Fruit fly (Drosophila melanogaster) Kc167 (cell line): ENCODE data around the gene CG5928.

Experiments
- Myc ChIP-seq: fragments of >200 bp; optimal IDR thresholded peaks from 2 replicates; lab custom pipeline; 2017; ENCODE audit warnings: missing external identifiers
- Sin3A ChIP-seq: fragments of >200 bp; optimal IDR thresholded peaks from 2 replicates; lab custom pipeline; 2018; ENCODE audit warnings: missing external identifiers
- h ChIP-seq: fragments of >200 bp; optimal IDR thresholded peaks from 3 replicates; lab custom pipeline; 2018; ENCODE audit warnings: missing external identifiers
- insv ChIP-seq: fragments of >200 bp; optimal IDR thresholded peaks from 3 replicates; lab custom pipeline; 2018; ENCODE audit warnings: missing external identifiers
- psq ChIP-seq: fragments of >200 bp; optimal IDR thresholded peaks from 2 replicates; lab custom pipeline; 2017; ENCODE audit warnings: missing external identifiers
- ttk ChIP-seq: sonication (Bioruptor generic); optimal IDR thresholded peaks from 2 replicates; lab custom pipeline; 2017; ENCODE audit warnings: missing external identifiers

Gene CG5928

dm6 chrX:6109872-6110271 lies 42.1 kb downstream of the CG5928 start:
- TF ChIP-seq psq (lab: Kevin White, UChicago) (no peak), Myc (no peak), insv (no peak), Sin3A (lab: Kevin White, UChicago) (no peak), h (lab: Kevin White, UChicago) (no peak), ttk (no peak)
